Fruit fly (Drosophila melanogaster): ENCODE measurements around the gene ppk28.

Gene ppk28

dm6 chrX:16805768-16806167 lies at the start of gene ppk28:
TSS of gene ppk28 (plus strand) at chrX:16806068.
- TF ChIP-seq CTCF (optimal IDR thresholded peaks at IDR 0.05): no peak
- TF ChIP-seq CG8478 (optimal IDR thresholded peaks at IDR 0.05): no peak

- TF ChIP-seq CG8478 (optimal IDR thresholded peaks at IDR 0.05) (no peak), CTCF (optimal IDR thresholded peaks at IDR 0.05) (no peak)
Observed at dm6 chrX:16757645-16758044, 48.2 kb upstream of the ppk28 start.

dm6 chrX:16760542-16760941 lies 45.3 kb upstream of the ppk28 start:
- no peak for TF ChIP-seq CTCF (optimal IDR thresholded peaks at IDR 0.05)
- TF ChIP-seq CG8478 (optimal IDR thresholded peaks at IDR 0.05): no peak

- no peak for TF ChIP-seq CG8478 (optimal IDR thresholded peaks at IDR 0.05)
- no peak for TF ChIP-seq CTCF (optimal IDR thresholded peaks at IDR 0.05)
Observed at dm6 chrX:16761531-16761930, 44.3 kb upstream of the ppk28 start.

- TF ChIP-seq CG8478 (optimal IDR thresholded peaks at IDR 0.05) (no peak), CTCF (optimal IDR thresholded peaks at IDR 0.05) (no peak)
Observed at dm6 chrX:16764955-16765354, 40.9 kb upstream of the ppk28 start.

- TF ChIP-seq CTCF (optimal IDR thresholded peaks at IDR 0.05) (no peak), CG8478 (optimal IDR thresholded peaks at IDR 0.05) (no peak)
Observed at dm6 chrX:16765809-16766208, 40.1 kb upstream of the ppk28 start.

- TF ChIP-seq CTCF (optimal IDR thresholded peaks at IDR 0.05): no peak
- TF ChIP-seq CG8478 (optimal IDR thresholded peaks at IDR 0.05): no peak
Observed at dm6 chrX:16766868-16767431, 38.9 kb upstream of the ppk28 start.

- TF ChIP-seq CTCF (optimal IDR thresholded peaks at IDR 0.05) (no peak), CG8478 (optimal IDR thresholded peaks at IDR 0.05) (no peak)
Observed at dm6 chrX:16768770-16769169, 37.1 kb upstream of the ppk28 start.

- TF ChIP-seq CTCF (optimal IDR thresholded peaks at IDR 0.05) (no peak), CG8478 (optimal IDR thresholded peaks at IDR 0.05) (no peak)
Observed at dm6 chrX:16772882-16773827, 32.7 kb upstream of the ppk28 start.

dm6 chrX:16774201-16775061 lies 31.4 kb upstream of the ppk28 start:
- TF ChIP-seq CG8478 (optimal IDR thresholded peaks at IDR 0.05) (no peak), CTCF (optimal IDR thresholded peaks at IDR 0.05) (no peak)

- TF ChIP-seq CG8478 (optimal IDR thresholded peaks at IDR 0.05) (no peak), CTCF (optimal IDR thresholded peaks at IDR 0.05) (no peak)
Observed at dm6 chrX:16775083-16775482, 30.8 kb upstream of the ppk28 start.

- TF ChIP-seq CG8478 (optimal IDR thresholded peaks at IDR 0.05) (no peak), CTCF (optimal IDR thresholded peaks at IDR 0.05) (no peak)
Observed at dm6 chrX:16778138-16778672, 27.7 kb upstream of the ppk28 start.

dm6 chrX:16780244-16780643 lies 25.6 kb upstream of the ppk28 start:
- TF ChIP-seq CG8478 (optimal IDR thresholded peaks at IDR 0.05) (no peak), CTCF (optimal IDR thresholded peaks at IDR 0.05) (no peak)

dm6 chrX:16781055-16781454 lies 24.8 kb upstream of the ppk28 start:
- TF ChIP-seq CG8478 (optimal IDR thresholded peaks at IDR 0.05) (no peak), CTCF (optimal IDR thresholded peaks at IDR 0.05) (no peak)
